Fruit fly (Drosophila melanogaster): ENCODE measurements around the gene dx.

dm6 chrX:6545862-6546270 is 12.1 kb downstream of the dx start:
- TF ChIP-seq EcR (GFP tag; optimal IDR thresholded peaks at IDR 0.05): no peak
- TF ChIP-seq CG8159 (tag; optimal IDR thresholded peaks at IDR 0.05): no peak

All from whole organism, pupa.